Fruit fly (Drosophila melanogaster) whole organism, embryonic: ENCODE measurements around the gene melt.

Experiments used
- CG8944 ChIP-seq: fragments of 200-800 bp; sonication (Bioruptor generic); optimal IDR thresholded peaks from 3 replicates; lab custom pipeline; 2016; ENCODE audit warnings: missing biosample characterization, missing genetic modification characterization
- CG9876 ChIP-seq: fragments of 200-800 bp; sonication (Bioruptor generic); optimal IDR thresholded peaks from 2 replicates; lab custom pipeline; 2016; ENCODE audit warnings: missing biosample characterization, missing genetic modification characterization

dm6 chr3L:7153634-7154033 lies 19.3 kb downstream of the melt start:
- no peak for TF ChIP-seq CG9876 (GFP tag; lab: Kevin White, UChicago)
- TF ChIP-seq CG8944 (GFP tag; lab: Kevin White, UChicago), result no peak
